Worm (Caenorhabditis elegans): ENCODE data around the gene F41C6.4.

ce11 chrX:6866900-6867299 is 7.7 kb downstream of the F41C6.4 start:
- TF ChIP-seq ztf-11 (tag; optimal IDR thresholded peaks at IDR 0.05): no peak
- no peak for TF ChIP-seq mls-2 (tag; optimal IDR thresholded peaks at IDR 0.05)
- TF ChIP-seq lsy-2 (tag; optimal IDR thresholded peaks at IDR 0.05): no peak
- TF ChIP-seq nhr-2 (tag; optimal IDR thresholded peaks at IDR 0.05): no peak
- no peak for TF ChIP-seq mep-1 (tag; optimal IDR thresholded peaks at IDR 0.05)
- no peak for TF ChIP-seq nhr-28 (tag; optimal IDR thresholded peaks at IDR 0.05)
- TF ChIP-seq nhr-76 (tag; optimal IDR thresholded peaks at IDR 0.05): no peak

All from whole organism, mixed stage, embryonic.